Fruit fly (Drosophila melanogaster) whole organism, embryonic: ENCODE data around the gene msn.

ENCODE experiments used
- CG10267 ChIP-seq: fragments of 200-800 bp; sonication (Bioruptor generic); optimal IDR thresholded peaks from 2 replicates; lab custom pipeline; 2018; ENCODE audit warnings: missing biosample characterization, mild to moderate bottlenecking, missing genetic modification characterization, moderate library complexity
- CG10462 ChIP-seq: fragments of 200-800 bp; sonication (Bioruptor generic); optimal IDR thresholded peaks from 2 replicates; lab custom pipeline; 2016; ENCODE audit warnings: missing biosample characterization, missing genetic modification characterization
- CG10979 ChIP-seq: fragments of 200-800 bp; sonication (Bioruptor generic); optimal IDR thresholded peaks from 2 replicates; lab custom pipeline; 2018; ENCODE audit warnings: missing biosample characterization, mild to moderate bottlenecking, missing genetic modification characterization, moderate library complexity
- CG11085 ChIP-seq: fragments of 200-800 bp; sonication (Bioruptor generic); IDR thresholded peaks from 2 replicates; pipeline ENCODE4 v1.3.6; 2022; ENCODE audit warnings: missing biosample characterization, missing genetic modification characterization
- CG12155 ChIP-seq: fragments of 200-800 bp; sonication (Bioruptor generic); optimal IDR thresholded peaks from 3 replicates; lab custom pipeline; 2016; ENCODE audit warnings: missing biosample characterization, missing genetic modification characterization
- CG1529 ChIP-seq: fragments of 200-800 bp; sonication (Bioruptor generic); optimal IDR thresholded peaks from 3 replicates; lab custom pipeline; 2018; ENCODE audit warnings: missing biosample characterization, missing genetic modification characterization
- CG15514 ChIP-seq: fragments of 200-800 bp; sonication (Bioruptor generic); optimal IDR thresholded peaks from 3 replicates; lab custom pipeline; 2017; ENCODE audit warnings: missing biosample characterization, missing genetic modification characterization, mild to moderate bottlenecking, moderate library complexity, missing genetic modification reagents
- CG17186 ChIP-seq: fragments of 200-800 bp; sonication (Bioruptor generic); optimal IDR thresholded peaks from 3 replicates; lab custom pipeline; 2017; ENCODE audit warnings: missing biosample characterization, missing genetic modification reagents, missing genetic modification characterization
- CG17328 ChIP-seq: fragments of 200-800 bp; sonication (Bioruptor generic); IDR thresholded peaks from 2 replicates; pipeline ENCODE4 v1.3.6; 2022; ENCODE audit warnings: missing biosample characterization, missing genetic modification characterization
- CG17912 ChIP-seq: fragments of 200-800 bp; sonication (Bioruptor generic); optimal IDR thresholded peaks from 2 replicates; lab custom pipeline; 2018; ENCODE audit warnings: missing biosample characterization, mild to moderate bottlenecking, missing genetic modification characterization
- CG1792 ChIP-seq: fragments of 200-800 bp; sonication (Bioruptor generic); optimal IDR thresholded peaks from 2 replicates; lab custom pipeline; 2016; ENCODE audit warnings: missing biosample characterization, missing genetic modification characterization
- CG18011 ChIP-seq: fragments of 200-800 bp; sonication (Bioruptor generic); optimal IDR thresholded peaks from 2 replicates; lab custom pipeline; 2017; ENCODE audit warnings: missing biosample characterization, missing genetic modification characterization, mild to moderate bottlenecking, moderate library complexity, missing genotype
- CG32772 ChIP-seq: fragments of 200-800 bp; sonication (Bioruptor generic); IDR thresholded peaks from 2 replicates; pipeline ENCODE4 v1.3.6; 2022; ENCODE audit warnings: missing biosample characterization, missing genetic modification characterization
- CG4424 ChIP-seq: fragments of 200-800 bp; sonication (Bioruptor generic); optimal IDR thresholded peaks from 3 replicates; lab custom pipeline; 2016; ENCODE audit warnings: missing biosample characterization, missing genetic modification characterization
- CG6813 ChIP-seq: fragments of 200-800 bp; sonication (Bioruptor generic); optimal IDR thresholded peaks from 2 replicates; lab custom pipeline; 2017; ENCODE audit warnings: missing biosample characterization, missing genetic modification characterization, mild to moderate bottlenecking, moderate library complexity, missing genetic modification reagents
- CG7556 ChIP-seq: fragments of 200-800 bp; sonication (Bioruptor generic); optimal IDR thresholded peaks from 2 replicates; lab custom pipeline; 2017; ENCODE audit warnings: missing biosample characterization, mild to moderate bottlenecking, missing genetic modification characterization
- CG7963 ChIP-seq: fragments of 200-800 bp; sonication (Bioruptor generic); IDR thresholded peaks from 3 replicates; pipeline ENCODE4 v1.3.6; 2022; ENCODE audit warnings: missing biosample characterization, missing genetic modification characterization; ENCODE audit not compliant: partially characterized antibody
- CG7987 ChIP-seq: fragments of 200-800 bp; sonication (Bioruptor generic); optimal IDR thresholded peaks from 2 replicates; lab custom pipeline; 2018; ENCODE audit warnings: missing biosample characterization, mild to moderate bottlenecking, missing genetic modification characterization, moderate library complexity
- CG8290 ChIP-seq, 3 experiments: fragments of 200-800 bp; sonication (Bioruptor generic); optimal IDR thresholded peaks; 2 replicates each; lab custom pipeline; 2016 to 2019; ENCODE audit warnings: missing biosample characterization in 3 of 3, missing genetic modification characterization in 3 of 3, mild to moderate bottlenecking in 2 of 3, moderate library complexity in 1 of 3
- CG8388 ChIP-seq: fragments of 200-800 bp; sonication (Bioruptor generic); optimal IDR thresholded peaks from 2 replicates; lab custom pipeline; 2019; ENCODE audit warnings: missing biosample characterization, mild to moderate bottlenecking, missing genetic modification characterization, moderate library complexity
- CkIIα-i1 ChIP-seq: fragments of 200-800 bp; sonication (Bioruptor generic); IDR thresholded peaks from 2 replicates; pipeline ENCODE4 v1.3.6; 2022; ENCODE audit warnings: missing biosample characterization, missing genetic modification characterization
- Dll ChIP-seq: fragments of 200-800 bp; sonication (Bioruptor generic); IDR thresholded peaks from 4 replicates; pipeline ENCODE4 v1.3.6; 2022; ENCODE audit warnings: missing biosample characterization, missing genetic modification characterization; ENCODE audit not compliant: partially characterized antibody
- Dp ChIP-seq: fragments of 200-800 bp; sonication (Bioruptor generic); optimal IDR thresholded peaks from 2 replicates; lab custom pipeline; 2018; ENCODE audit warnings: missing biosample characterization, mild to moderate bottlenecking, missing genetic modification characterization, moderate library complexity
- ERR ChIP-seq: fragments of 200-800 bp; sonication (Bioruptor generic); optimal IDR thresholded peaks from 2 replicates; lab custom pipeline; 2016; ENCODE audit warnings: missing biosample characterization, missing genetic modification characterization
- Elba2 ChIP-seq: fragments of 200-800 bp; sonication (Bioruptor generic); optimal IDR thresholded peaks from 3 replicates; lab custom pipeline; 2016; ENCODE audit warnings: missing biosample characterization, missing genetic modification characterization
- HLH4C ChIP-seq: fragments of 200-800 bp; sonication (Bioruptor generic); IDR thresholded peaks from 3 replicates; pipeline ENCODE4 v1.3.6; 2022; ENCODE audit warnings: missing biosample characterization, missing genetic modification characterization; ENCODE audit not compliant: partially characterized antibody
- Lim3 ChIP-seq: fragments of 200-800 bp; sonication (Bioruptor generic); IDR thresholded peaks from 2 replicates; pipeline ENCODE4 v1.3.6; 2022; ENCODE audit warnings: missing biosample characterization, missing genetic modification characterization
- MTF-1 ChIP-seq: fragments of 200-800 bp; sonication (Bioruptor generic); optimal IDR thresholded peaks from 2 replicates; lab custom pipeline; 2018; ENCODE audit warnings: missing biosample characterization, mild to moderate bottlenecking, missing genetic modification characterization, borderline replicate concordance
- Meics ChIP-seq: fragments of 200-800 bp; sonication (Bioruptor generic); optimal IDR thresholded peaks from 2 replicates; lab custom pipeline; 2017; ENCODE audit warnings: missing biosample characterization, mild to moderate bottlenecking, missing genetic modification characterization
- Sry-δ ChIP-seq: fragments of 200-800 bp; sonication (Bioruptor generic); optimal IDR thresholded peaks from 2 replicates; lab custom pipeline; 2016; ENCODE audit warnings: missing biosample characterization, missing genetic modification characterization
- Vsx1 ChIP-seq: fragments of 200-800 bp; sonication (Bioruptor generic); optimal IDR thresholded peaks from 2 replicates; lab custom pipeline; 2017; ENCODE audit warnings: missing biosample characterization, mild to moderate bottlenecking, missing genetic modification characterization, missing genetic modification reagents
- YL-1 ChIP-seq: fragments of 200-800 bp; sonication (Bioruptor generic); optimal IDR thresholded peaks from 3 replicates; lab custom pipeline; 2017; ENCODE audit warnings: missing biosample characterization, mild to moderate bottlenecking, missing genetic modification characterization
- al ChIP-seq: fragments of 200-800 bp; sonication (Bioruptor generic); IDR thresholded peaks from 2 replicates; pipeline ENCODE4 v1.3.6; 2022; ENCODE audit warnings: missing biosample characterization, missing genetic modification characterization
- amos ChIP-seq: fragments of 200-800 bp; sonication (Bioruptor generic); IDR thresholded peaks from 2 replicates; pipeline ENCODE4 v1.3.6; 2022; ENCODE audit warnings: missing biosample characterization, missing genetic modification characterization; ENCODE audit not compliant: partially characterized antibody
- bab2 ChIP-seq: fragments of 200-800 bp; sonication (Bioruptor generic); optimal IDR thresholded peaks from 2 replicates; lab custom pipeline; 2016; ENCODE audit warnings: missing biosample characterization, missing genetic modification characterization
- bowl ChIP-seq: fragments of 200-800 bp; sonication (Bioruptor generic); IDR thresholded peaks from 2 replicates; pipeline ENCODE4 v1.3.6; 2022; ENCODE audit warnings: missing biosample characterization, missing genetic modification characterization
- cg ChIP-seq: fragments of 200-800 bp; sonication (Bioruptor generic); optimal IDR thresholded peaks from 3 replicates; lab custom pipeline; 2019; ENCODE audit warnings: missing biosample characterization, mild to moderate bottlenecking, missing genetic modification characterization, moderate library complexity
- danr ChIP-seq: fragments of 200-800 bp; sonication (Bioruptor generic); IDR thresholded peaks from 2 replicates; pipeline ENCODE4 v1.3.6; 2022; ENCODE audit warnings: missing biosample characterization, missing genetic modification characterization
- disco-r ChIP-seq: fragments of 200-800 bp; sonication (Bioruptor generic); optimal IDR thresholded peaks from 2 replicates; lab custom pipeline; 2016; ENCODE audit warnings: missing biosample characterization, missing genetic modification characterization
- fd3F ChIP-seq: fragments of 200-800 bp; sonication (Bioruptor generic); optimal IDR thresholded peaks from 2 replicates; lab custom pipeline; 2018; ENCODE audit warnings: missing biosample characterization, mild to moderate bottlenecking, missing genetic modification characterization, moderate library complexity
- fd64A ChIP-seq: fragments of 200-800 bp; sonication (Bioruptor generic); optimal IDR thresholded peaks from 3 replicates; lab custom pipeline; 2018; ENCODE audit warnings: missing biosample characterization, mild to moderate bottlenecking, missing genetic modification characterization
- gt ChIP-seq: fragments of 200-800 bp; sonication (Bioruptor generic); IDR thresholded peaks from 2 replicates; pipeline ENCODE4 v1.3.6; 2022; ENCODE audit warnings: missing biosample characterization, missing genetic modification characterization
- insv ChIP-seq, 2 experiments: fragments of 200-800 bp; sonication (Bioruptor generic); optimal IDR thresholded peaks; 3 replicates each; lab custom pipeline; 2016 to 2018; ENCODE audit warnings: missing biosample characterization in 2 of 2, missing genetic modification characterization in 2 of 2
- kni ChIP-seq: fragments of 200-800 bp; sonication (Bioruptor generic); optimal IDR thresholded peaks from 3 replicates; lab custom pipeline; 2017; ENCODE audit warnings: mild to moderate bottlenecking, missing biosample characterization, missing genetic modification reagents, missing genetic modification characterization
- lilli ChIP-seq: fragments of 200-800 bp; sonication (Bioruptor generic); optimal IDR thresholded peaks from 3 replicates; lab custom pipeline; 2016; ENCODE audit warnings: missing biosample characterization, missing genetic modification characterization
- nmo ChIP-seq: fragments of 200-800 bp; sonication (Bioruptor generic); optimal IDR thresholded peaks from 2 replicates; lab custom pipeline; 2018; ENCODE audit warnings: missing biosample characterization, mild to moderate bottlenecking, missing genetic modification characterization, moderate library complexity
- repo ChIP-seq: fragments of 200-800 bp; sonication (Bioruptor generic); optimal IDR thresholded peaks from 2 replicates; lab custom pipeline; 2016; ENCODE audit warnings: missing biosample characterization, missing genetic modification characterization
- sqz ChIP-seq: fragments of 200-800 bp; sonication (Bioruptor generic); optimal IDR thresholded peaks from 3 replicates; lab custom pipeline; 2018; ENCODE audit warnings: missing biosample characterization, mild to moderate bottlenecking, missing genetic modification characterization

The msn gene

dm6 chr3L:2584119-2584805 lies 2.1 kb downstream of the msn start (continued):
- TF ChIP-seq CkIIα-i1 (GFP tag; lab: Robert Waterston, UW) (no peak), gt (GFP tag; lab: Robert Waterston, UW) (peak; percentile 37; the same call in 1 of the 2 replicates), bowl (GFP tag; lab: Robert Waterston, UW) (no peak), kni (GFP tag; lab: Kevin White, UChicago) (peak; percentile 70), Dll (GFP tag; lab: Robert Waterston, UW) (no peak), fd3F (GFP tag; lab: Kevin White, UChicago) (peak; percentile 65), sqz (GFP tag; lab: Kevin White, UChicago) (peak; percentile 50), CG32772 (GFP tag; lab: Robert Waterston, UW) (peak; percentile 60; the same call in 1 of the 2 replicates), HLH4C (GFP tag; lab: Robert Waterston, UW) (no peak), Lim3 (GFP tag; lab: Robert Waterston, UW) (peak; percentile 36; the same call in 1 of the 2 replicates), CG7987 (peak; percentile 50), CG6813 (GFP tag; lab: Kevin White, UChicago) (peak; percentile 81), ERR (peak; percentile 64), lilli (GFP tag; lab: Kevin White, UChicago) (peak; percentile 70), CG10462 (GFP tag; lab: Kevin White, UChicago) (peak; percentile 76), bab2 (GFP tag; lab: Kevin White, UChicago) (peak; percentile 78), cg (GFP tag; lab: Kevin White, UChicago) (peak; percentile 77), Vsx1 (GFP tag; lab: Kevin White, UChicago) (peak; percentile 68), amos (GFP tag; lab: Robert Waterston, UW) (peak; percentile 29; the same call in 1 of the 2 replicates), CG15514 (peak; percentile 63), CG10979 (peak; percentile 86), insv (GFP tag; optimal IDR thresholded peaks at IDR 0.05; lab: Kevin White, UChicago) (no peak), Dp (GFP tag; lab: Kevin White, UChicago) (no peak), Sry-δ (peak; percentile 0), CG11085 (GFP tag; lab: Robert Waterston, UW) (no peak), repo (GFP tag; lab: Kevin White, UChicago) (peak; percentile 55), CG1792 (GFP tag; lab: Kevin White, UChicago) (no peak), CG7556 (GFP tag; lab: Kevin White, UChicago) (peak; percentile 92), CG17912 (GFP tag; lab: Kevin White, UChicago) (no peak), CG18011 (GFP tag; lab: Kevin White, UChicago) (peak; percentile 70), CG8290 (GFP tag; optimal IDR thresholded peaks at IDR 0.05; lab: Kevin White, UChicago) (peak; percentile 25), CG8290 (tag; optimal IDR thresholded peaks at IDR 0.05; lab: Kevin White, UChicago) (peak in 1 of 2 experiments; percentile 60), disco-r (peak; percentile 76), MTF-1 (peak; percentile 29), CG1529 (GFP tag; lab: Kevin White, UChicago) (peak; percentile 85), fd64A (peak; percentile 79), CG12155 (GFP tag; lab: Kevin White, UChicago) (peak; percentile 43), CG10267 (tag; lab: Kevin White, UChicago) (peak; percentile 72), nmo (peak; percentile 90), al (0 out of 2 replicates have a peak, but pooled peaks have one; percentile 46), CG8388 (peak; percentile 74), CG17186 (GFP tag; lab: Kevin White, UChicago) (peak; percentile 81), Elba2 (GFP tag; lab: Kevin White, UChicago) (no peak), CG4424 (GFP tag; lab: Kevin White, UChicago) (peak; percentile 75), CG7963 (no peak), CG17328 (GFP tag; lab: Robert Waterston, UW) (peak; percentile 46), YL-1 (GFP tag; lab: Kevin White, UChicago) (peak; percentile 37), danr (GFP tag; lab: Robert Waterston, UW) (peak; percentile 63), Meics (GFP tag; lab: Kevin White, UChicago) (peak; percentile 88)
